Worm (Caenorhabditis elegans) whole organism, young adult: ENCODE data around the gene F26H11.8.

Experiments used
- B0019.2 ChIP-seq: fragments of 200-800 bp; sonication (Bioruptor generic); conservative IDR thresholded peaks from 2 replicates; pipeline ENCODE4 v1.3.6; 2022; ENCODE audit warnings: missing genetic modification reagents, missing genetic modification characterization, missing compliant biosample characterization
- B0035.1 ChIP-seq: sonication (generic microtip); optimal IDR thresholded peaks from 2 replicates; lab custom pipeline; 2016; ENCODE audit warnings: missing genetic modification characterization, mild to moderate bottlenecking, missing compliant biosample characterization, missing genotype, missing genetic modification reagents
- B0261.1 ChIP-seq: sonication (generic microtip); optimal IDR thresholded peaks from 2 replicates; lab custom pipeline; 2016; ENCODE audit warnings: mild to moderate bottlenecking, missing genetic modification characterization, moderate library complexity, missing compliant biosample characterization
- B0336.3 ChIP-seq: fragments of 200-800 bp; sonication (Bioruptor generic); IDR thresholded peaks from 2 replicates; pipeline ENCODE4 v1.3.6; 2022; ENCODE audit warnings: missing genetic modification characterization, missing compliant biosample characterization
- F10E7.11 ChIP-seq: sonication (generic microtip); optimal IDR thresholded peaks from 2 replicates; lab custom pipeline; 2017; ENCODE audit warnings: mild to moderate bottlenecking, missing genetic modification characterization, moderate library complexity, missing compliant biosample characterization
- F37B4.10 ChIP-seq: fragments of 200-800 bp; sonication (Bioruptor generic); IDR thresholded peaks from 2 replicates; pipeline ENCODE4 v1.3.6; 2022; ENCODE audit warnings: missing genetic modification characterization, missing compliant biosample characterization
- F39B2.1 ChIP-seq: fragments of 200-800 bp; sonication (Bioruptor generic); IDR thresholded peaks from 2 replicates; pipeline ENCODE4 v1.3.6; 2022; ENCODE audit warnings: missing genetic modification reagents, missing genetic modification characterization, missing compliant biosample characterization
- F49E8.2 ChIP-seq: sonication (generic microtip); optimal IDR thresholded peaks from 3 replicates; lab custom pipeline; 2017; ENCODE audit warnings: missing genetic modification characterization, mild to moderate bottlenecking, missing compliant biosample characterization, antibody characterized with exemption, moderate library complexity; ENCODE audit not compliant: insufficient read depth
- F52B5.7 ChIP-seq: sonication (generic microtip); optimal IDR thresholded peaks from 2 replicates; lab custom pipeline; 2016; ENCODE audit warnings: mild to moderate bottlenecking, missing genetic modification characterization, missing compliant biosample characterization
- F55B11.4 ChIP-seq: sonication (generic microtip); optimal IDR thresholded peaks from 2 replicates; lab custom pipeline; 2016; ENCODE audit warnings: missing compliant biosample characterization, missing genetic modification characterization, borderline replicate concordance; ENCODE audit not compliant: insufficient read depth
- Y56A3A.18 ChIP-seq: fragments of 200-800 bp; sonication (Bioruptor generic); IDR thresholded peaks from 2 replicates; pipeline ENCODE4 v1.3.6; 2022; ENCODE audit warnings: missing genetic modification reagents, missing genetic modification characterization, missing compliant biosample characterization
- Y67H2A.10 ChIP-seq: fragments of 200-800 bp; sonication (Bioruptor generic); conservative IDR thresholded peaks from 2 replicates; pipeline ENCODE4 v1.3.6; 2022; ENCODE audit warnings: missing genetic modification reagents, missing genetic modification characterization, missing compliant biosample characterization
- Y95B8A.8 ChIP-seq: fragments of 200-800 bp; sonication (Bioruptor generic); IDR thresholded peaks from 2 replicates; pipeline ENCODE4 v1.3.6; 2022; ENCODE audit warnings: missing genetic modification reagents, missing genetic modification characterization, missing compliant biosample characterization
- ZK185.1 ChIP-seq: sonication (generic microtip); optimal IDR thresholded peaks from 2 replicates; lab custom pipeline; 2016; ENCODE audit warnings: mild to moderate bottlenecking, missing genetic modification characterization, missing compliant biosample characterization; ENCODE audit not compliant: poor library complexity, severe bottlenecking
- athp-1 ChIP-seq: sonication (generic microtip); optimal IDR thresholded peaks from 2 replicates; lab custom pipeline; 2017; ENCODE audit warnings: mild to moderate bottlenecking, missing genetic modification characterization, missing compliant biosample characterization
- attf-3 ChIP-seq: fragments of 200-800 bp; sonication (Bioruptor generic); conservative IDR thresholded peaks from 2 replicates; pipeline ENCODE4 v1.3.6; 2022; ENCODE audit warnings: missing genetic modification reagents, missing genetic modification characterization, missing compliant biosample characterization
- ccch-3 ChIP-seq: fragments of 200-800 bp; sonication (Bioruptor generic); optimal IDR thresholded peaks from 2 replicates; lab custom pipeline; 2018; ENCODE audit warnings: mild to moderate bottlenecking, missing genetic modification characterization, missing compliant biosample characterization
- cebp-1 ChIP-seq, 2 experiments: fragments of 200-800 bp in 1 of 2; sonication (Bioruptor generic) in 1 of 2; sonication (generic microtip) in 1 of 2; IDR thresholded peaks in 1 of 2; optimal IDR thresholded peaks in 1 of 2; 2 replicates each; pipeline versions ENCODE4 v1.3.6 to Lab custom; 2017 to 2022; ENCODE audit warnings: missing compliant biosample characterization in 2 of 2, missing genetic modification characterization in 2 of 2, mild to moderate bottlenecking in 1 of 2, missing genetic modification reagents in 1 of 2, moderate library complexity in 1 of 2
- cebp-2 ChIP-seq: fragments of 200-800 bp; sonication (Bioruptor generic); IDR thresholded peaks from 2 replicates; pipeline ENCODE4 v1.3.6; 2022; ENCODE audit warnings: missing genetic modification characterization, missing compliant biosample characterization
- ceh-27 ChIP-seq: fragments of 200-800 bp; sonication (Bioruptor generic); optimal IDR thresholded peaks from 2 replicates; lab custom pipeline; 2018; ENCODE audit warnings: mild to moderate bottlenecking, missing genetic modification characterization, moderate library complexity, missing compliant biosample characterization
- ceh-79 ChIP-seq: sonication (generic microtip); optimal IDR thresholded peaks from 2 replicates; lab custom pipeline; 2017; ENCODE audit warnings: mild to moderate bottlenecking, missing genetic modification characterization, missing compliant biosample characterization
- egl-18 ChIP-seq: fragments of 200-800 bp; sonication (Bioruptor generic); IDR thresholded peaks from 2 replicates; pipeline ENCODE4 v1.3.6; 2022; ENCODE audit warnings: missing genetic modification reagents, missing genetic modification characterization, missing compliant biosample characterization
- egl-44 ChIP-seq: fragments of 200-800 bp; sonication (Bioruptor generic); IDR thresholded peaks from 2 replicates; pipeline ENCODE4 v1.3.6; 2022; ENCODE audit warnings: missing genetic modification reagents, missing genetic modification characterization, missing compliant biosample characterization
- egrh-3 ChIP-seq: fragments of 200-800 bp; sonication (Bioruptor generic); IDR thresholded peaks from 2 replicates; pipeline ENCODE4 v1.3.6; 2022; ENCODE audit warnings: missing genetic modification reagents, missing genetic modification characterization, missing compliant biosample characterization
- ekl-4 ChIP-seq: fragments of 200-800 bp; sonication (Bioruptor generic); IDR thresholded peaks from 2 replicates; pipeline ENCODE4 v1.3.6; 2022; ENCODE audit warnings: missing genetic modification reagents, missing genetic modification characterization, missing compliant biosample characterization
- ets-4 ChIP-seq: fragments of 200-800 bp; sonication (Bioruptor generic); optimal IDR thresholded peaks from 2 replicates; lab custom pipeline; 2018; ENCODE audit warnings: mild to moderate bottlenecking, missing genetic modification characterization, missing compliant biosample characterization
- gei-17 ChIP-seq: fragments of 200-800 bp; sonication (Bioruptor generic); optimal IDR thresholded peaks from 2 replicates; lab custom pipeline; 2018; ENCODE audit warnings: mild to moderate bottlenecking, missing genetic modification characterization, missing compliant biosample characterization
- hmg-20 ChIP-seq: fragments of 200-800 bp; sonication (Bioruptor generic); IDR thresholded peaks from 2 replicates; pipeline ENCODE4 v1.3.6; 2022; ENCODE audit warnings: missing genetic modification reagents, missing genetic modification characterization, missing compliant biosample characterization
- hrde-1 ChIP-seq: sonication (generic microtip); optimal IDR thresholded peaks from 2 replicates; lab custom pipeline; 2016; ENCODE audit warnings: missing genetic modification characterization, mild to moderate bottlenecking, missing compliant biosample characterization, moderate library complexity, missing genotype, missing genetic modification reagents, borderline replicate concordance
- let-526 ChIP-seq: fragments of 200-800 bp; sonication (Bioruptor generic); IDR thresholded peaks from 2 replicates; pipeline ENCODE4 v1.3.6; 2022; ENCODE audit warnings: missing genetic modification reagents, missing genetic modification characterization, missing compliant biosample characterization
- let-607 ChIP-seq, 2 experiments: fragments of 200-800 bp in 1 of 2; sonication (Bioruptor generic) in 1 of 2; sonication (generic microtip) in 1 of 2; optimal IDR thresholded peaks; 2 replicates each; lab custom pipeline; 2016 to 2018; ENCODE audit warnings: mild to moderate bottlenecking in 2 of 2, missing compliant biosample characterization in 2 of 2, missing genetic modification characterization in 2 of 2, moderate library complexity in 2 of 2, missing genotype in 1 of 2
- lin-35 ChIP-seq, 3 experiments: fragments of 150-350 bp in 2 of 3; sonication (generic microtip) in 1 of 3; optimal IDR thresholded peaks; 2 replicates each; lab custom pipeline; 2014 to 2018; ENCODE audit warnings: missing biosample characterization in 3 of 3, missing genetic modification characterization in 3 of 3, missing genetic modification reagents in 3 of 3
- lsl-1 ChIP-seq: fragments of 200-800 bp; sonication (Bioruptor generic); optimal IDR thresholded peaks from 2 replicates; lab custom pipeline; 2018; ENCODE audit warnings: mild to moderate bottlenecking, missing genetic modification characterization, moderate library complexity, missing compliant biosample characterization
- lsy-27 ChIP-seq: sonication (generic microtip); optimal IDR thresholded peaks from 2 replicates; lab custom pipeline; 2017; ENCODE audit warnings: missing genetic modification characterization, mild to moderate bottlenecking, missing compliant biosample characterization, antibody characterized with exemption, missing genotype, borderline replicate concordance; ENCODE audit not compliant: insufficient read depth
- madf-10 ChIP-seq: sonication (generic microtip); optimal IDR thresholded peaks from 2 replicates; lab custom pipeline; 2016; ENCODE audit warnings: mild to moderate bottlenecking, missing genetic modification characterization, missing compliant biosample characterization
- madf-8 ChIP-seq: fragments of 200-800 bp; sonication (Bioruptor generic); conservative IDR thresholded peaks from 2 replicates; pipeline ENCODE4 v1.3.6; 2022; ENCODE audit warnings: missing genetic modification reagents, missing genetic modification characterization, missing compliant biosample characterization
- mcd-1 ChIP-seq: fragments of 200-800 bp; sonication (Bioruptor generic); IDR thresholded peaks from 2 replicates; pipeline ENCODE4 v1.3.6; 2022; ENCODE audit warnings: missing genetic modification reagents, missing genetic modification characterization, missing compliant biosample characterization
- mes-4 ChIP-seq: sonication (generic microtip); optimal IDR thresholded peaks from 2 replicates; lab custom pipeline; 2016; ENCODE audit warnings: missing genotype, missing genetic modification characterization, missing compliant biosample characterization
- nfya-2 ChIP-seq: fragments of 200-800 bp; sonication (Bioruptor generic); IDR thresholded peaks from 2 replicates; pipeline ENCODE4 v1.3.6; 2022; ENCODE audit warnings: missing genetic modification reagents, missing genetic modification characterization, missing compliant biosample characterization
- nhr-120 ChIP-seq: fragments of 200-800 bp; sonication (Bioruptor generic); IDR thresholded peaks from 2 replicates; pipeline ENCODE4 v1.3.6; 2022; ENCODE audit warnings: missing genetic modification characterization, missing compliant biosample characterization
- repo-1 ChIP-seq: sonication (generic microtip); optimal IDR thresholded peaks from 2 replicates; lab custom pipeline; 2017; ENCODE audit warnings: mild to moderate bottlenecking, missing genetic modification characterization, missing compliant biosample characterization
- somi-1 ChIP-seq: fragments of 200-800 bp; sonication (Bioruptor generic); optimal IDR thresholded peaks from 2 replicates; lab custom pipeline; 2018; ENCODE audit warnings: mild to moderate bottlenecking, missing genetic modification characterization, missing compliant biosample characterization
- tbx-9 ChIP-seq: sonication (generic microtip); optimal IDR thresholded peaks from 2 replicates; lab custom pipeline; 2016; ENCODE audit warnings: borderline replicate concordance, missing genetic modification characterization, inconsistent platforms, missing compliant biosample characterization
- zfh-2 ChIP-seq: fragments of 200-800 bp; sonication (Bioruptor generic); conservative IDR thresholded peaks from 2 replicates; pipeline ENCODE4 v1.3.6; 2022; ENCODE audit warnings: missing genetic modification reagents, missing genetic modification characterization, missing compliant biosample characterization
- zim-3 ChIP-seq: sonication (generic microtip); optimal IDR thresholded peaks from 2 replicates; lab custom pipeline; 2017; ENCODE audit warnings: mild to moderate bottlenecking, missing genetic modification characterization, moderate library complexity, missing compliant biosample characterization
- ztf-26 ChIP-seq: sonication (generic microtip); optimal IDR thresholded peaks from 2 replicates; lab custom pipeline; 2017; ENCODE audit warnings: missing genetic modification characterization, missing compliant biosample characterization
- ztf-28 ChIP-seq: fragments of 200-800 bp; sonication (Bioruptor generic); IDR thresholded peaks from 2 replicates; pipeline ENCODE4 v1.3.6; 2022; ENCODE audit warnings: missing genetic modification reagents, missing genetic modification characterization, missing compliant biosample characterization

Gene F26H11.8

DNA sequence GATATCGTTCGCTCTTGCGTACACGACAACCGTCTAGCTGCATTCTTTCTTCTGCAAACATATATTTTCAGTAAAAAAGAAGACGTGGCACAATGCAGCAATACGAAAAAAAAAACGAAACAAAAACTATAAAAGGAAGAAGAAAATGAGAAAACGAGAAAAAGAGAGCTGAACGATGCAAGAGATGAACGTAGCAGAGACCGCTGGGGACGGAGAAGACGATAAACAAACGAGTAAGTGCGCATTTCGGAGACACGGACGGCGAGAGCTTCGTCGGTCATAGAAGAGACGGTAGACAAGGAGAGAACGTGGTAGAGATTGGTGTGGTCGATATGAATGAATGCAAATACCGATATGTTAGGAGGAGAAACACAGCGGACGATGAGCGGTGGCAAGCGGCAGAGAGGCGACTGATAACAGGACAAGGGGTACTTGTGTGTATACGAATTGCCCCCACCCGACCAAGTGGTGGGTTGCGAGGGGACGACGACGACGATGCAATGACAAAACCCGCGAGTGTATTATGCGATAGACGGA, 49.7 kb downstream of the F26H11.8 start, which contains the start of gene K04B12.2 (continued):
- TF ChIP-seq madf-8 (GFP tag; lab: Robert Waterston, UW) (no peak), ekl-4 (GFP tag; lab: Robert Waterston, UW) (0 out of 2 replicates have a peak, but pooled peaks have one; percentile 25), zim-3 (tag; lab: Kevin White, UChicago) (no peak), F55B11.4 (tag; lab: Kevin White, UChicago) (no peak), nfya-2 (GFP tag; lab: Robert Waterston, UW) (no peak), F52B5.7 (tag; lab: Kevin White, UChicago) (no peak), cebp-1 (GFP tag; IDR thresholded peaks at IDR 0.05; lab: Robert Waterston, UW) (no peak), cebp-1 (tag; optimal IDR thresholded peaks at IDR 0.05; lab: Kevin White, UChicago) (peak; percentile 68), Y56A3A.18 (GFP tag; lab: Robert Waterston, UW) (no peak), gei-17 (GFP tag; lab: Kevin White, UChicago) (no peak), let-607 (tag; optimal IDR thresholded peaks at IDR 0.05; lab: Kevin White, UChicago) (no peak), B0336.3 (GFP tag; lab: Robert Waterston, UW) (peak; percentile 79; the same call in 1 of the 2 replicates), lsl-1 (no peak), F39B2.1 (no peak), egrh-3 (GFP tag; lab: Robert Waterston, UW) (no peak), zfh-2 (GFP tag; lab: Robert Waterston, UW) (peak; percentile 85), cebp-2 (GFP tag; lab: Robert Waterston, UW) (no peak), F10E7.11 (tag; lab: Kevin White, UChicago) (no peak), somi-1 (GFP tag; lab: Kevin White, UChicago) (no peak), hrde-1 (tag; lab: Kevin White, UChicago) (no peak), egl-44 (0 out of 2 replicates have a peak, but pooled peaks have one; percentile 12), Y95B8A.8 (GFP tag; lab: Robert Waterston, UW) (no peak), athp-1 (tag; lab: Kevin White, UChicago) (no peak), ccch-3 (GFP tag; lab: Kevin White, UChicago) (no peak), mes-4 (no peak), ceh-27 (GFP tag; lab: Kevin White, UChicago) (no peak), ets-4 (GFP tag; lab: Kevin White, UChicago) (peak; percentile 61), mcd-1 (peak; percentile 78), madf-10 (tag; lab: Kevin White, UChicago) (peak; percentile 35), hmg-20 (no peak), tbx-9 (no peak), ZK185.1 (tag; lab: Kevin White, UChicago) (peak; percentile 56), B0261.1 (tag; lab: Kevin White, UChicago) (no peak), B0019.2 (GFP tag; lab: Robert Waterston, UW) (no peak), egl-18 (GFP tag; lab: Robert Waterston, UW) (no peak), lsy-27 (no peak), let-526 (GFP tag; lab: Robert Waterston, UW) (no peak), F37B4.10 (GFP tag; lab: Robert Waterston, UW) (no peak), attf-3 (no peak), nhr-120 (GFP tag; lab: Robert Waterston, UW) (no peak), lin-35 (GFP tag; optimal IDR thresholded peaks at IDR 0.05; lab: Kevin White, UChicago) (no peak), repo-1 (tag; lab: Kevin White, UChicago) (no peak), F49E8.2 (no peak), B0035.1 (tag; lab: Kevin White, UChicago) (no peak), ztf-28 (no peak), Y67H2A.10 (GFP tag; lab: Robert Waterston, UW) (no peak), ztf-26 (peak; percentile 47), ceh-79 (tag; lab: Kevin White, UChicago) (no peak)
